Worm (Caenorhabditis elegans) whole organism, late embryonic: ENCODE measurements around the gene gstk-2.

Experiments used
- K02D7.2 ChIP-seq: sonication (generic microtip); optimal IDR thresholded peaks from 2 replicates; lab custom pipeline; 2017; ENCODE audit warnings: mild to moderate bottlenecking, missing genetic modification characterization, missing compliant biosample characterization
- K09A11.1 ChIP-seq: sonication (generic microtip); optimal IDR thresholded peaks from 2 replicates; lab custom pipeline; 2017; ENCODE audit warnings: antibody characterized with exemption, mild to moderate bottlenecking, missing genetic modification characterization, missing compliant biosample characterization; ENCODE audit not compliant: insufficient read depth
- Y22D7AL.16 ChIP-seq: sonication (generic microtip); optimal IDR thresholded peaks from 2 replicates; lab custom pipeline; 2016; ENCODE audit warnings: missing genetic modification characterization, missing compliant biosample characterization
- ahr-1 ChIP-seq: sonication (generic microtip); optimal IDR thresholded peaks from 2 replicates; lab custom pipeline; 2016; ENCODE audit warnings: missing genetic modification characterization, missing compliant biosample characterization
- ama-1 ChIP-seq: fragments of 150-350 bp; optimal IDR thresholded peaks from 2 replicates; lab custom pipeline; 2014
- ceh-18 ChIP-seq: sonication (generic microtip); optimal IDR thresholded peaks from 2 replicates; lab custom pipeline; 2016; ENCODE audit warnings: missing genetic modification characterization, missing compliant biosample characterization
- ceh-19 ChIP-seq: fragments of 200-800 bp; sonication (Bioruptor generic); optimal IDR thresholded peaks from 2 replicates; lab custom pipeline; 2018; ENCODE audit warnings: mild to moderate bottlenecking, missing genetic modification characterization, missing compliant biosample characterization
- ceh-2 ChIP-seq: sonication (generic microtip); optimal IDR thresholded peaks from 2 replicates; lab custom pipeline; 2016; ENCODE audit warnings: missing genotype, missing genetic modification characterization, missing compliant biosample characterization
- ceh-24 ChIP-seq: sonication (generic microtip); optimal IDR thresholded peaks from 2 replicates; lab custom pipeline; 2016; ENCODE audit warnings: mild to moderate bottlenecking, missing genetic modification characterization, missing compliant biosample characterization
- ceh-30 ChIP-seq: fragments of 150-350 bp; optimal IDR thresholded peaks from 2 replicates; lab custom pipeline; 2014; ENCODE audit warnings: missing biosample characterization, missing genetic modification characterization
- ceh-31 ChIP-seq: sonication (generic microtip); optimal IDR thresholded peaks from 2 replicates; lab custom pipeline; 2016; ENCODE audit warnings: missing genetic modification characterization, missing compliant biosample characterization
- ceh-34 ChIP-seq: sonication (generic microtip); optimal IDR thresholded peaks from 2 replicates; lab custom pipeline; 2016; ENCODE audit warnings: mild to moderate bottlenecking, missing genetic modification characterization, missing compliant biosample characterization
- ceh-45 ChIP-seq: fragments of 200-800 bp; sonication (Bioruptor generic); IDR thresholded peaks from 2 replicates; pipeline ENCODE4 v1.3.6; 2022; ENCODE audit warnings: missing genetic modification reagents, missing genetic modification characterization, missing compliant biosample characterization
- ceh-6 ChIP-seq: fragments of 200-800 bp; sonication (Bioruptor generic); optimal IDR thresholded peaks from 2 replicates; lab custom pipeline; 2018; ENCODE audit warnings: mild to moderate bottlenecking, missing genetic modification characterization, missing compliant biosample characterization
- che-1 ChIP-seq: sonication (generic microtip); optimal IDR thresholded peaks from 2 replicates; lab custom pipeline; 2016; ENCODE audit warnings: mild to moderate bottlenecking, missing genetic modification characterization, missing compliant biosample characterization
- dmd-4 ChIP-seq: sonication (generic microtip); optimal IDR thresholded peaks from 2 replicates; lab custom pipeline; 2016; ENCODE audit warnings: borderline replicate concordance, missing genetic modification characterization, missing compliant biosample characterization
- dve-1 ChIP-seq: sonication (generic microtip); optimal IDR thresholded peaks from 2 replicates; lab custom pipeline; 2017; ENCODE audit warnings: antibody characterized with exemption, mild to moderate bottlenecking, missing genetic modification characterization, missing compliant biosample characterization
- elt-2 ChIP-seq: sonication (generic microtip); optimal IDR thresholded peaks from 2 replicates; lab custom pipeline; 2016; ENCODE audit warnings: missing genetic modification reagents, missing genetic modification characterization, missing compliant biosample characterization
- elt-4 ChIP-seq: sonication (generic microtip); optimal IDR thresholded peaks from 2 replicates; lab custom pipeline; 2016; ENCODE audit warnings: missing genetic modification characterization, missing compliant biosample characterization
- fkh-10 ChIP-seq: fragments of 150-350 bp; optimal IDR thresholded peaks from 2 replicates; lab custom pipeline; 2014; ENCODE audit warnings: missing biosample characterization, missing genetic modification reagents, missing genetic modification characterization
- fkh-6 ChIP-seq: sonication (generic microtip); optimal IDR thresholded peaks from 2 replicates; lab custom pipeline; 2016; ENCODE audit warnings: missing genetic modification characterization, missing compliant biosample characterization
- hlh-13 ChIP-seq: fragments of 200-800 bp; sonication (Bioruptor generic); optimal IDR thresholded peaks from 2 replicates; lab custom pipeline; 2018; ENCODE audit warnings: mild to moderate bottlenecking, missing genetic modification characterization, missing compliant biosample characterization
- hlh-6 ChIP-seq: sonication (generic microtip); optimal IDR thresholded peaks from 2 replicates; lab custom pipeline; 2016; ENCODE audit warnings: missing genotype, missing genetic modification characterization, missing compliant biosample characterization
- hlh-8 ChIP-seq: sonication (generic microtip); optimal IDR thresholded peaks from 2 replicates; lab custom pipeline; 2016; ENCODE audit warnings: missing genotype, missing genetic modification characterization, missing compliant biosample characterization
- lim-6 ChIP-seq: sonication (generic microtip); optimal IDR thresholded peaks from 2 replicates; lab custom pipeline; 2016; ENCODE audit warnings: missing genetic modification characterization, missing compliant biosample characterization
- nhr-11 ChIP-seq: fragments of 150-350 bp; optimal IDR thresholded peaks from 2 replicates; lab custom pipeline; 2014; ENCODE audit warnings: missing biosample characterization, missing genetic modification characterization
- nhr-232 ChIP-seq: sonication (generic microtip); optimal IDR thresholded peaks from 2 replicates; lab custom pipeline; 2016; ENCODE audit warnings: missing genetic modification characterization, missing compliant biosample characterization
- odd-2 ChIP-seq: sonication (generic microtip); optimal IDR thresholded peaks from 2 replicates; lab custom pipeline; 2017; ENCODE audit warnings: antibody characterized with exemption, mild to moderate bottlenecking, missing genetic modification characterization, missing compliant biosample characterization
- pha-2 ChIP-seq: sonication (generic microtip); optimal IDR thresholded peaks from 2 replicates; lab custom pipeline; 2017; ENCODE audit warnings: mild to moderate bottlenecking, missing genetic modification characterization, missing compliant biosample characterization
- pha-4 ChIP-seq: fragments of 150-350 bp; optimal IDR thresholded peaks from 2 replicates; lab custom pipeline; 2018; ENCODE audit warnings: missing biosample characterization, missing genetic modification reagents, missing genetic modification characterization
- ref-2 ChIP-seq: sonication (generic microtip); optimal IDR thresholded peaks from 2 replicates; lab custom pipeline; 2016; ENCODE audit warnings: missing genetic modification characterization, missing compliant biosample characterization
- rnt-1 ChIP-seq: sonication (generic microtip); optimal IDR thresholded peaks from 2 replicates; lab custom pipeline; 2016; ENCODE audit warnings: missing genetic modification characterization, missing compliant biosample characterization
- tbx-2 ChIP-seq: sonication (generic microtip); optimal IDR thresholded peaks from 2 replicates; lab custom pipeline; 2016; ENCODE audit warnings: missing genetic modification characterization, missing compliant biosample characterization
- zip-5 ChIP-seq: sonication (generic microtip); optimal IDR thresholded peaks from 2 replicates; lab custom pipeline; 2016; ENCODE audit warnings: missing genetic modification characterization, missing compliant biosample characterization
- ztf-16 ChIP-seq: sonication (generic microtip); optimal IDR thresholded peaks from 2 replicates; lab custom pipeline; 2017; ENCODE audit warnings: missing genetic modification characterization, missing compliant biosample characterization

gstk-2 gene

DNA sequence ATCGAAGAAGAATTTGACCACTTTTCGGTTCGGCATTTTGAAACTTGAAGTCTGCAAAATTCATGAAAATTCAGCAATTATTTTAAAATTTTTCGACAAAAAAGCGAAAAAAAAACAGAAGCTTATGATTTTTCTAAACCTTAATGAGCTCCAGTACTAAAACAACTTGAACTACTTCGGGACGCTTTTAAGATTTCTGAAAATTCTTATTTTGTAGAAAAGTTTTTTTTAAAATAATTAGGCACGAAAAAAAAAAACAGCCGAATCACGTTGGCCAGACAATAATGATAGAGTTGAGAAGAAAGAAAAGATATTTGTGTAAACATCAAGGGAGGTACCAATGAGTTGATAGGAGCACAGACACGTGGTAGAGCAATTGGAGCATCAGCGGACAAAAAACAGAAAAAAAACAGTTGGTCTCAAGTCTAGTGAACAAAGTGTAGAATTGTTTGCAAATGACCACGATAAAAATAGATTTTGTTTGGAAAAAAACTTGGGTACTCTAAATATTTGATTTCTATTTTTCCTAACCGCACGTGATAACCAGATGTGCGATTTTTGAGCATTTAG lies at the start of gene gstk-2:
TSS of gene gstk-2 (minus strand) at position 51 of the 570 bp plus-strand sequence.
- TF ChIP-seq rnt-1 (tag; lab: Kevin White, UChicago): no peak
- no peak for TF ChIP-seq ceh-45
- TF ChIP-seq dmd-4 (tag; lab: Kevin White, UChicago): no peak
- no peak for TF ChIP-seq ceh-19 (GFP tag; lab: Kevin White, UChicago)

DNA sequence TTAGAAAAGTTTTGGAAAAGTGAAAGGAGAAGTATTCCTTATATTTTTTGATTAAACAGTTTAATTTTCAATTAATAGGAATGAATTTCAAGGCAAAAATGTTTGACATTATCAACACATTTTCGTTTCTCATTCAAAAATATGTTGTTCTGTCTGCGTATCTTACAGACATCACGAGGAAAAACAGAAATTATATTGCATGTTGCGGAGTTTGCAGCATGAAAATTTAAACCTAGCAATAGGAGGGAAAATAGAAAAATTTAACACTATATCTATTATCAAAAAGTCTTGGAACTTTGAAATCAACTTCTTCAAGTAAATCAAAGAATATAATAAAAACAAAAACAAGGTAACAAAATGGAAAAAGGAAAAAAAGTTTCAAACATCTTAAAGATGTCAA lies 49.0 kb upstream of the gstk-2 start:
- TF ChIP-seq Y22D7AL.16 (no peak), fkh-6 (tag; lab: Kevin White, UChicago) (no peak)
- TF ChIP-seq, all 69 proteins: peak for 0

DNA sequence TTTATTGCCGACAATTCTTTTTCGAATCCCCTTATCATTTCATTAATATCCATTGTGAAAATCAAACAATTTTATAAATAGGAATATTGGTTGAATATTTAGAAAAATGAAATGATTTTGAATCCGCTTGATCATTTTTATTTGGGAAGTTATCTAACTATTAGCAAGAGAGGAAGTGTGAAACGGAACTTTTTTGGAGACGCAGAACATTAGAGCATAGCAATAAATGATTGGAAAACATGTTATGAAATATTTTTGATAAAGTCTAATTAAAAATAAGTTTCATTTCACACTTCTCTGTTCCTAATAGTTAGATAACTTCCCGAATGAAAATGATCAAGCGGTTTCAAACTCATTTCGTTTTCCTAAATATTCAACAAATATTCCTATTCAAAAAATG lies 45.4 kb upstream of the gstk-2 start, which contains the start of gene F42C5.3:
TSS of gene F42C5.3 (minus strand) at position 101 of the 400 bp plus-strand sequence.
- no peak for TF ChIP-seq pha-4 (tag; lab: Kevin White, UChicago)
- TF ChIP-seq odd-2 (tag; lab: Kevin White, UChicago): no peak
- no peak for TF ChIP-seq ztf-16 (tag; lab: Kevin White, UChicago)
- no peak for TF ChIP-seq hlh-8 (tag; lab: Kevin White, UChicago)
- TF ChIP-seq ceh-18 (tag; lab: Kevin White, UChicago): no peak
- TF ChIP-seq elt-2 (tag; lab: Kevin White, UChicago): no peak

DNA sequence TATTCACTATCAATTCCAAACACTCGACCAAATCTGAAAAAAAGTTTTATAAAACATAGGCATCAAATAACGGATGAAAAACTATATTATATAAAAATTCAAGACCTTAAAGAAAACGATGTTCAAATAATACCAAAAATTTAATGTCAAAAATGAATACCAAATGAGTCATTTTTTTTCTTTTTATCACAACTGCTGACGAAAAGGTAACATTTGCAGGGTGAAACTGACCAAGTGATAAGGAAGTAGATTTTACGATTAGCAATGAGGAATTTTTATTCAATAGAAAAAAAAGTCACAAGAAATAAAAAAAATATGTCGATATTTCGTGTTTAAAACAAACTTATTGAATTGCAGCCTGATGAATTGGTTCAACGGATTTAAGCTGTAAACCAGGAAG lies 43.8 kb upstream of the gstk-2 start, which contains the start of gene C06E4.8:
TSS of gene C06E4.8 (minus strand) at position 37 of the 400 bp plus-strand sequence.
- TF ChIP-seq tbx-2 (tag; lab: Kevin White, UChicago) (no peak), ceh-30 (tag; lab: Kevin White, UChicago) (no peak), dve-1 (tag; lab: Kevin White, UChicago) (no peak), K02D7.2 (tag; lab: Kevin White, UChicago) (no peak), ceh-45 (no peak), ceh-34 (tag; lab: Kevin White, UChicago) (no peak), zip-5 (tag; lab: Kevin White, UChicago) (no peak), ama-1 (lab: Kevin White, UChicago) (no peak), ahr-1 (tag; lab: Kevin White, UChicago) (no peak), hlh-6 (tag; lab: Kevin White, UChicago) (no peak), ceh-2 (tag; lab: Kevin White, UChicago) (no peak), ceh-31 (tag; lab: Kevin White, UChicago) (no peak), nhr-232 (tag; lab: Kevin White, UChicago) (no peak), ceh-24 (tag; lab: Kevin White, UChicago) (no peak), fkh-10 (GFP tag; lab: Kevin White, UChicago) (no peak)

DNA sequence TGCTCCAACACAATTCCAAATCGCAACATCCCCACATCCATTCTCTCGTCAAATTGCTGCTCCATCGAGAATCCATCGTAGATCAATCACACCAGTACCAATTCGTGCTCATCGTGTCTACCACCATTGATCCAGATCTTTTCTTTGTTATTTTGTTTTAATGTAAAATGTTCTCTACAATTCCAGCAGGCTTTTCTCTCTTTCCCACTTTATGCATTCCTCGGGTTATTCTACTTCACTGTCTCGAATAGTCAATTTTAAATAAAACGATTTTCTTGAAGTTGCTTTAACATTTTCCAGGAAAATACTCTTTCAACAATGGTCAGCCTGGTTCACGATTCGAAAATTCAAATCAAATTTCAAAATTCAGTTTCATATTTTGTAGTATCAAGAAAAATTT lies 40.9 kb upstream of the gstk-2 start, which contains the start of gene C06E4.1:
TSS of gene C06E4.1 (plus strand) at position 301 of the 400 bp plus-strand sequence.
- TF ChIP-seq ref-2 (tag; lab: Kevin White, UChicago): no peak
- TF ChIP-seq zip-5 (tag; lab: Kevin White, UChicago): no peak
- TF ChIP-seq, all 69 proteins: peak for 0

DNA sequence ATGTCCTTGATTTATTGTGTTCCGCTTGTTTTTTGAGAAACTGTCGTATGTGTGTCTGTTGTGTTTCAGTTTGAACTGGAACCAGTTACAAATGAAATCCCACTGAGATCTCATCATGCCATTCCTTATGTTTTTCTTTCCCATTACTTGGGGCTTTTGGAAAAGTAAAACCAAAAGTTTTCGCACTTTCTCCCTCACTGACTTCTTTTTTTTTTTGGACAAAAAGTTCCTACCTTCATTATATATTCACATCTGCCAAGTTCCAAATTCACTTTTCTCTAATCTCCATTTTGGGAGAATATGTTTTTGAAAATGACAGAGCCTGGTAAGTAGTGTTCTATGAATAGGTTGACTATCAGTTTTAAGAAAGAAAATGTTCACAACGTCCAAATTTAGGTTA lies 34.6 kb upstream of the gstk-2 start, which contains the start of gene C06E4.2:
TSS of gene C06E4.2 (plus strand) at position 301 of the 400 bp plus-strand sequence.
- TF ChIP-seq che-1 (no peak), pha-2 (tag; lab: Kevin White, UChicago) (no peak), hlh-6 (tag; lab: Kevin White, UChicago) (no peak), elt-4 (tag; lab: Kevin White, UChicago) (no peak), ceh-18 (tag; lab: Kevin White, UChicago) (no peak), lim-6 (no peak), nhr-11 (tag; lab: Kevin White, UChicago) (no peak), K09A11.1 (tag; lab: Kevin White, UChicago) (no peak), ceh-6 (GFP tag; lab: Kevin White, UChicago) (no peak), fkh-10 (GFP tag; lab: Kevin White, UChicago) (no peak), hlh-13 (GFP tag; lab: Kevin White, UChicago) (no peak)
